Worm (Caenorhabditis elegans): ENCODE results near the gene gpa-12.
A peak's percentile ranks its signal among the peaks of the same experiment; 100 is the strongest.

The gpa-12 gene

ce11 chrX:9259552-9259951 lies 16.2 kb downstream of the gpa-12 start, which contains the start of gene F18G5.1:
Gene F18G5.1 (plus strand): TSS chrX:9259852.
- no peak for TF ChIP-seq Y116A8C.19 (tag; optimal IDR thresholded peaks at IDR 0.05; ENCODE audit: borderline replicate concordance)
- TF ChIP-seq unc-98 (GFP tag; IDR thresholded peaks at IDR 0.05): no peak
- no peak for TF ChIP-seq F16B12.6 (tag; optimal IDR thresholded peaks at IDR 0.05)
- no peak for TF ChIP-seq snu-23 (GFP tag; optimal IDR thresholded peaks at IDR 0.05)
- TF ChIP-seq C04F5.9 (tag; optimal IDR thresholded peaks at IDR 0.05): no peak
- no peak for TF ChIP-seq ceh-90 (tag; optimal IDR thresholded peaks at IDR 0.05)

ce11 chrX:9261626-9262189 lies 18.4 kb downstream of the gpa-12 start:
- TF ChIP-seq elt-2 (tag; optimal IDR thresholded peaks at IDR 0.05): peak; percentile 60
- peak; percentile 61 for TF ChIP-seq ama-1 (optimal IDR thresholded peaks at IDR 0.05)
- no peak for TF ChIP-seq nhr-76 (tag; optimal IDR thresholded peaks at IDR 0.05)

- TF ChIP-seq unc-130 (tag; optimal IDR thresholded peaks at IDR 0.05) (no peak), ces-1 (GFP tag; optimal IDR thresholded peaks at IDR 0.05) (no peak), ceh-90 (tag; optimal IDR thresholded peaks at IDR 0.05) (no peak), skn-1 (tag; optimal IDR thresholded peaks at IDR 0.05) (no peak), nhr-71 (tag; optimal IDR thresholded peaks at IDR 0.05) (no peak), C34B4.2 (tag; optimal IDR thresholded peaks at IDR 0.05) (no peak), pax-3 (tag; optimal IDR thresholded peaks at IDR 0.05) (no peak), fkh-8 (tag; optimal IDR thresholded peaks at IDR 0.05) (no peak), sup-37 (GFP tag; optimal IDR thresholded peaks at IDR 0.05) (no peak), ceh-8 (GFP tag; optimal IDR thresholded peaks at IDR 0.05) (no peak)
Measured at ce11 chrX:9264231-9264630, 20.9 kb downstream of the gpa-12 start, which contains the start of gene F18G5.6. Gene F18G5.6 (minus strand): TSS chrX:9264331.

- TF ChIP-seq ceh-63 (GFP tag; optimal IDR thresholded peaks at IDR 0.05): no peak
- no peak for TF ChIP-seq C16A3.4 (tag; optimal IDR thresholded peaks at IDR 0.05)
- no peak for TF ChIP-seq ceh-90 (tag; optimal IDR thresholded peaks at IDR 0.05)
- TF ChIP-seq C34B4.2 (tag; optimal IDR thresholded peaks at IDR 0.05): no peak
- peak; percentile 71 for TF ChIP-seq nhr-71 (tag; optimal IDR thresholded peaks at IDR 0.05)
- TF ChIP-seq sptf-1 (tag; optimal IDR thresholded peaks at IDR 0.05): no peak
- no peak for TF ChIP-seq xbp-1 (tag; optimal IDR thresholded peaks at IDR 0.05)
- TF ChIP-seq ets-5 (GFP tag; IDR thresholded peaks at IDR 0.05): no peak
- TF ChIP-seq nhr-47 (tag; optimal IDR thresholded peaks at IDR 0.05): no peak
- no peak for TF ChIP-seq egl-27 (tag; optimal IDR thresholded peaks at IDR 0.05)
- no peak for TF ChIP-seq nhr-12 (tag; optimal IDR thresholded peaks at IDR 0.05)
- no peak for TF ChIP-seq vab-15 (tag; optimal IDR thresholded peaks at IDR 0.05)
- TF ChIP-seq tlp-1 (tag; optimal IDR thresholded peaks at IDR 0.05): no peak
- TF ChIP-seq fos-1 (tag; optimal IDR thresholded peaks at IDR 0.05): no peak
- peak in 1 of 2 experiments; percentile 17 for TF ChIP-seq lsy-2 (tag; optimal IDR thresholded peaks at IDR 0.05)
- TF ChIP-seq lin-15B (tag; optimal IDR thresholded peaks at IDR 0.05): no peak
- no peak for TF ChIP-seq unc-30 (tag; optimal IDR thresholded peaks at IDR 0.05)
- TF ChIP-seq lin-35 (GFP tag; optimal IDR thresholded peaks at IDR 0.05): peak in 1 of 2 experiments; percentile 57
- TF ChIP-seq nhr-19 (GFP tag; conservative IDR thresholded peaks at IDR 0.05): peak; percentile 17
- no peak for TF ChIP-seq ces-1 (GFP tag; optimal IDR thresholded peaks at IDR 0.05)
- peak; percentile 90 for TF ChIP-seq elt-2 (tag; optimal IDR thresholded peaks at IDR 0.05)
- no peak for TF ChIP-seq ceh-88 (GFP tag; IDR thresholded peaks at IDR 0.05)
- TF ChIP-seq mef-2 (tag; optimal IDR thresholded peaks at IDR 0.05): no peak
- no peak for TF ChIP-seq lin-13 (GFP tag; optimal IDR thresholded peaks at IDR 0.05)
- TF ChIP-seq jun-1 (tag; optimal IDR thresholded peaks at IDR 0.05): peak; percentile 24
- no peak for TF ChIP-seq pax-3 (tag; optimal IDR thresholded peaks at IDR 0.05)
- TF ChIP-seq skn-1 (tag; optimal IDR thresholded peaks at IDR 0.05): no peak
- no peak for TF ChIP-seq ceh-82 (tag; optimal IDR thresholded peaks at IDR 0.05)
- TF ChIP-seq nhr-85 (tag): no peak
- TF ChIP-seq Y116A8C.19 (tag; optimal IDR thresholded peaks at IDR 0.05; ENCODE audit: borderline replicate concordance): no peak
- no peak for TF ChIP-seq nhr-77 (tag; optimal IDR thresholded peaks at IDR 0.05)
- no peak for TF ChIP-seq aha-1 (tag; optimal IDR thresholded peaks at IDR 0.05)
- TF ChIP-seq unc-98 (GFP tag; IDR thresholded peaks at IDR 0.05): no peak
- TF ChIP-seq alr-1 (tag; optimal IDR thresholded peaks at IDR 0.05; ENCODE audit: borderline replicate concordance): no peak
- peak; percentile 16 for TF ChIP-seq snu-23 (GFP tag; optimal IDR thresholded peaks at IDR 0.05)
- peak; percentile 55 for TF ChIP-seq nhr-20 (tag; optimal IDR thresholded peaks at IDR 0.05)
- TF ChIP-seq hlh-17 (GFP tag; optimal IDR thresholded peaks at IDR 0.05; ENCODE audit: borderline replicate concordance): no peak
- TF ChIP-seq fkh-10 (GFP tag; optimal IDR thresholded peaks at IDR 0.05): no peak
Measured at ce11 chrX:9264636-9265035, 21.3 kb downstream of the gpa-12 start.
